Worm (Caenorhabditis elegans) whole organism, early embryonic: ENCODE data around the gene atx-3.

Experiments used
- B0310.2 ChIP-seq: sonication (generic microtip); optimal IDR thresholded peaks from 2 replicates; lab custom pipeline; 2016; ENCODE audit warnings: mild to moderate bottlenecking, missing genetic modification characterization, missing compliant biosample characterization
- F13C5.2 ChIP-seq: sonication (generic microtip); optimal IDR thresholded peaks from 2 replicates; lab custom pipeline; 2017; ENCODE audit warnings: mild to moderate bottlenecking, missing genetic modification characterization, inconsistent platforms, missing compliant biosample characterization
- aly-1 ChIP-seq: sonication (generic microtip); optimal IDR thresholded peaks from 2 replicates; lab custom pipeline; 2016; ENCODE audit warnings: missing genetic modification characterization, missing compliant biosample characterization
- ama-1 ChIP-seq: fragments of 150-350 bp; optimal IDR thresholded peaks from 2 replicates; lab custom pipeline; 2014
- flt-1 ChIP-seq: fragments of 200-800 bp; sonication (Bioruptor generic); IDR thresholded peaks from 2 replicates; pipeline ENCODE4 v1.3.6; 2022; ENCODE audit warnings: missing genetic modification characterization, missing compliant biosample characterization
- hmbx-1 ChIP-seq: sonication (generic microtip); optimal IDR thresholded peaks from 2 replicates; lab custom pipeline; 2016; ENCODE audit warnings: mild to moderate bottlenecking, missing genetic modification characterization, missing compliant biosample characterization
- hmg-4 ChIP-seq: fragments of 200-800 bp; sonication (Bioruptor generic); optimal IDR thresholded peaks from 2 replicates; lab custom pipeline; 2018; ENCODE audit warnings: mild to moderate bottlenecking, missing genetic modification characterization, missing compliant biosample characterization
- pes-1 ChIP-seq: fragments of 200-800 bp; sonication (Bioruptor generic); IDR thresholded peaks from 2 replicates; pipeline ENCODE4 v1.3.6; 2022; ENCODE audit warnings: missing genetic modification reagents, missing genetic modification characterization, missing compliant biosample characterization
- sea-1 ChIP-seq: fragments of 200-800 bp; sonication (Bioruptor generic); conservative IDR thresholded peaks from 2 replicates; pipeline ENCODE4 v1.3.6; 2022; ENCODE audit warnings: missing genetic modification characterization, missing compliant biosample characterization
- tbx-11 ChIP-seq: fragments of 200-800 bp; sonication (Bioruptor generic); IDR thresholded peaks from 2 replicates; pipeline ENCODE4 v1.3.6; 2022; ENCODE audit warnings: missing genetic modification characterization, missing compliant biosample characterization
- tbx-37 ChIP-seq: fragments of 200-800 bp; sonication (Bioruptor generic); conservative IDR thresholded peaks from 2 replicates; pipeline ENCODE4 v1.3.6; 2022; ENCODE audit warnings: missing genetic modification reagents, missing genetic modification characterization, missing compliant biosample characterization
- tra-4 ChIP-seq: sonication (generic microtip); optimal IDR thresholded peaks from 2 replicates; lab custom pipeline; 2017; ENCODE audit warnings: missing genetic modification characterization, missing compliant biosample characterization

ce11 chrV:15559047-15559446 is 18.2 kb downstream of the atx-3 start, which contains the start of gene acr-18:
- TF ChIP-seq tbx-11 (no peak), aly-1 (no peak), hmbx-1 (tag; lab: Kevin White, UChicago) (no peak), sea-1 (GFP tag; lab: Robert Waterston, UW) (no peak), pes-1 (GFP tag; lab: Robert Waterston, UW) (no peak), flt-1 (GFP tag; lab: Robert Waterston, UW) (no peak), ama-1 (lab: Kevin White, UChicago) (no peak), F13C5.2 (tag; lab: Kevin White, UChicago) (no peak), B0310.2 (tag; lab: Kevin White, UChicago) (no peak), tra-4 (tag; lab: Kevin White, UChicago) (no peak), tbx-37 (GFP tag; lab: Robert Waterston, UW) (no peak), hmg-4 (GFP tag; lab: Kevin White, UChicago) (no peak)
